Fruit fly (Drosophila melanogaster): ENCODE data around the gene Chsy.

- TF ChIP-seq CG31627 (GFP tag; optimal IDR thresholded peaks at IDR 0.05), result no peak
- TF ChIP-seq fd59A (GFP tag; optimal IDR thresholded peaks at IDR 0.05), result no peak
- no peak for TF ChIP-seq svp (GFP tag)
- no peak for TF ChIP-seq dac (GFP tag; optimal IDR thresholded peaks at IDR 0.05)
- no peak for TF ChIP-seq CG11762 (GFP tag; optimal IDR thresholded peaks at IDR 0.05; ENCODE audit: insufficient read depth)
- TF ChIP-seq Sox15 (GFP tag; optimal IDR thresholded peaks at IDR 0.05), result no peak
- TF ChIP-seq vri (GFP tag; optimal IDR thresholded peaks at IDR 0.05), result no peak
- TF ChIP-seq Ets21C (GFP tag; optimal IDR thresholded peaks at IDR 0.05), result no peak
- TF ChIP-seq CG6792 (GFP tag; optimal IDR thresholded peaks at IDR 0.05), result no peak
- TF ChIP-seq Sox14 (GFP tag; optimal IDR thresholded peaks at IDR 0.05), result no peak
- TF ChIP-seq CG8319 (GFP tag; optimal IDR thresholded peaks at IDR 0.05), result no peak
Observed at dm6 chrX:15623809-15624208, 30.5 kb upstream of the Chsy start.

Measured in whole organism, prepupa.